Fruit fly (Drosophila melanogaster): ENCODE results near the gene Vha13.

DNA sequence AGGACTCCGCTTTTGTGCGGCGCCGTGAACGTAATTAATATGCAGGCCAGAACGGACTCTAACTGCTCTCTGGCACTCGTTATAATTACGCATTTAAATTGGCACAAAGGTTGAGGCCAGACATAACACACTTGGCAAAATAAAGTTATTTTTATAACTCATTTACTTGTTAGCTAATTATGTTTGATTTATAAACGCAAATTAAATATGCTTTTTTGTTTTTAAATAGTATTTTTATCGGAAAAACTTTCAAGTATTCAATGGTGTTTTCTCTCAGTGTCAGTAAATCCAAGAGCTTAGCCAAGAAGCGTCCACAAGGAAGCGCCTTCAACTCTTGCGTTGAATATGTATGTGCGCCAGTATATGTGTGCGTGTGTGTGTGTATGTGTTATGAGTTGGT lies 28.7 kb upstream of the Vha13 start:
- TF ChIP-seq nmo (GFP tag; optimal IDR thresholded peaks at IDR 0.05) (no peak), mirr (GFP tag; optimal IDR thresholded peaks at IDR 0.05) (no peak), prd (optimal IDR thresholded peaks at IDR 0.05) (no peak), prd (GFP tag; IDR thresholded peaks at IDR 0.05) (no peak), CG18262 (tag; optimal IDR thresholded peaks at IDR 0.05) (no peak), CG17361 (GFP tag; IDR thresholded peaks at IDR 0.05) (no peak), CG3838 (GFP tag; optimal IDR thresholded peaks at IDR 0.05) (no peak)
